Fruit fly (Drosophila melanogaster) S2 (cell line): Measurements from ENCODE around the gene CG4238.

ENCODE experiments used
- CG8478 ChIP-seq: fragments of >200 bp; optimal IDR thresholded peaks from 2 replicates; lab custom pipeline; 2018
- CTCF ChIP-seq, 2 experiments: fragments of >200 bp; optimal IDR thresholded peaks; 2 replicates each; lab custom pipeline; 2018

DNA sequence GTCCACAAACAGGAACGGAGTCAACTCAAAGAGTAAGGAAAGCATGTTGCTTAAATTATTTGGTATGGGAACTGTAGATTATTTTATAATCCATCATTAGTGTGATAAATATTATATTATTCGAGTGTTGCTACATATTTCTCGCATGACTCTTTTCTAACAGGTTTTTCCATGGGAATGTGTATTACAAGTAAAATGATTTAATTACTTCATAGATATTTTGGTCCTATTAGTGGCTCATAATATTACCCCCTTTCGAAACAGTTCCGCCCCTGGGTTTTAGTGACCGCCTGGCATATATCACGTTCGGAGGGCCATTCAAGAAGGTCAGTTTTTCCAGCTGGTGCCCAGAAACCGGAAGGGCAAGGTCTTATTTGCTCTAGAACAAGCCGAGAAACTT lies 22.4 kb downstream of the CG4238 start:
- TF ChIP-seq CG8478 (lab: Kevin White, UChicago): no peak
- no peak for TF ChIP-seq CTCF (optimal IDR thresholded peaks at IDR 0.05; lab: Kevin White, UChicago)
